Fruit fly (Drosophila melanogaster) whole organism, embryonic: ENCODE results near the gene Trim9.

Source experiments
- Bteb2 ChIP-seq: fragments of 200-800 bp; sonication (Bioruptor generic); optimal IDR thresholded peaks from 2 replicates; lab custom pipeline; 2016; ENCODE audit warnings: missing biosample characterization, missing genetic modification characterization
- C15 ChIP-seq: fragments of 200-800 bp; sonication (Bioruptor generic); IDR thresholded peaks from 3 replicates; pipeline ENCODE4 v1.3.6; 2022; ENCODE audit warnings: missing biosample characterization, missing genetic modification characterization
- CG10147 ChIP-seq: fragments of 200-800 bp; sonication (Bioruptor generic); optimal IDR thresholded peaks from 2 replicates; lab custom pipeline; 2019; ENCODE audit warnings: missing biosample characterization, mild to moderate bottlenecking, missing genetic modification characterization, moderate library complexity
- CG10274 ChIP-seq: fragments of 200-800 bp; sonication (Bioruptor generic); optimal IDR thresholded peaks from 3 replicates; lab custom pipeline; 2017; ENCODE audit warnings: missing biosample characterization, mild to moderate bottlenecking, missing genetic modification characterization
- CG12155 ChIP-seq: fragments of 200-800 bp; sonication (Bioruptor generic); optimal IDR thresholded peaks from 3 replicates; lab custom pipeline; 2016; ENCODE audit warnings: missing biosample characterization, missing genetic modification characterization
- CG12236 ChIP-seq: fragments of 200-800 bp; sonication (Bioruptor generic); optimal IDR thresholded peaks from 2 replicates; lab custom pipeline; 2016; ENCODE audit warnings: missing biosample characterization, missing genetic modification characterization
- CG13287 ChIP-seq: fragments of 200-800 bp; sonication (Bioruptor generic); IDR thresholded peaks from 2 replicates; pipeline ENCODE4 v1.3.6; 2022; ENCODE audit warnings: missing biosample characterization, missing genetic modification characterization; ENCODE audit not compliant: partially characterized antibody
- CG16815 ChIP-seq: fragments of 200-800 bp; sonication (Bioruptor generic); optimal IDR thresholded peaks from 3 replicates; lab custom pipeline; 2017; ENCODE audit warnings: missing biosample characterization, mild to moderate bottlenecking, missing genetic modification characterization
- CG17359 ChIP-seq: fragments of 200-800 bp; sonication (Bioruptor generic); optimal IDR thresholded peaks from 3 replicates; lab custom pipeline; 2018; ENCODE audit warnings: missing biosample characterization, mild to moderate bottlenecking, missing genetic modification characterization, moderate library complexity
- CG17802 ChIP-seq: fragments of 200-800 bp; sonication (Bioruptor generic); optimal IDR thresholded peaks from 2 replicates; lab custom pipeline; 2018; ENCODE audit warnings: missing biosample characterization, mild to moderate bottlenecking, missing genetic modification characterization, moderate library complexity
- CG17829 ChIP-seq: fragments of 200-800 bp; optimal IDR thresholded peaks from 2 replicates; lab custom pipeline; 2019; ENCODE audit warnings: missing biosample characterization, mild to moderate bottlenecking, missing genetic modification characterization, moderate library complexity
- CG18764 ChIP-seq: fragments of 200-800 bp; sonication (Bioruptor generic); optimal IDR thresholded peaks from 3 replicates; lab custom pipeline; 2016; ENCODE audit warnings: missing biosample characterization, missing genetic modification characterization
- CG2678 ChIP-seq: fragments of 200-800 bp; sonication (Bioruptor generic); optimal IDR thresholded peaks from 3 replicates; lab custom pipeline; 2019; ENCODE audit warnings: missing biosample characterization, mild to moderate bottlenecking, missing genetic modification characterization, moderate library complexity
- CG31365 ChIP-seq: fragments of 200-800 bp; sonication (Bioruptor generic); optimal IDR thresholded peaks from 2 replicates; lab custom pipeline; 2018; ENCODE audit warnings: missing biosample characterization, mild to moderate bottlenecking, missing genetic modification characterization
- CG31388 ChIP-seq: fragments of 200-800 bp; sonication (Bioruptor generic); optimal IDR thresholded peaks from 2 replicates; lab custom pipeline; 2016; ENCODE audit warnings: missing biosample characterization, missing genetic modification characterization
- CG33213 ChIP-seq: fragments of 200-800 bp; sonication (Bioruptor generic); optimal IDR thresholded peaks from 3 replicates; lab custom pipeline; 2016; ENCODE audit warnings: missing biosample characterization, missing genetic modification characterization
- CG43689 ChIP-seq: fragments of 200-800 bp; sonication (Bioruptor generic); IDR thresholded peaks from 2 replicates; pipeline ENCODE4 v1.3.6; 2022; ENCODE audit warnings: missing biosample characterization, missing genetic modification characterization
- CG6689 ChIP-seq: fragments of 200-800 bp; sonication (Bioruptor generic); IDR thresholded peaks from 2 replicates; pipeline ENCODE4 v1.3.6; 2022; ENCODE audit warnings: missing biosample characterization, missing genetic modification characterization
- CG8944 ChIP-seq: fragments of 200-800 bp; sonication (Bioruptor generic); optimal IDR thresholded peaks from 3 replicates; lab custom pipeline; 2016; ENCODE audit warnings: missing biosample characterization, missing genetic modification characterization
- CG9215 ChIP-seq: fragments of 200-800 bp; sonication (Bioruptor generic); IDR thresholded peaks from 2 replicates; pipeline ENCODE4 v1.3.6; 2022; ENCODE audit warnings: missing biosample characterization, missing genetic modification characterization
- CG9876 ChIP-seq: fragments of 200-800 bp; sonication (Bioruptor generic); optimal IDR thresholded peaks from 2 replicates; lab custom pipeline; 2016; ENCODE audit warnings: missing biosample characterization, missing genetic modification characterization
- Chrac-16 ChIP-seq: fragments of 200-800 bp; sonication (Bioruptor generic); optimal IDR thresholded peaks from 3 replicates; lab custom pipeline; 2016; ENCODE audit warnings: missing biosample characterization, missing genetic modification characterization
- Dip2 ChIP-seq: fragments of 200-800 bp; sonication (Bioruptor generic); IDR thresholded peaks from 2 replicates; pipeline ENCODE4 v1.3.6; 2022; ENCODE audit warnings: missing biosample characterization, missing genetic modification characterization
- Gug ChIP-seq: fragments of 200-800 bp; sonication (Bioruptor generic); IDR thresholded peaks from 4 replicates; pipeline ENCODE4 v1.3.6; 2022; ENCODE audit warnings: missing biosample characterization, missing genetic modification characterization
- HLH54F ChIP-seq: fragments of 200-800 bp; sonication (Bioruptor generic); optimal IDR thresholded peaks from 3 replicates; lab custom pipeline; 2016; ENCODE audit warnings: missing biosample characterization, missing genetic modification characterization
- Hmx ChIP-seq: fragments of 200-800 bp; sonication (Bioruptor generic); optimal IDR thresholded peaks from 2 replicates; lab custom pipeline; 2016; ENCODE audit warnings: missing biosample characterization, missing genetic modification characterization
- MESR4 ChIP-seq: fragments of 200-800 bp; sonication (Bioruptor generic); optimal IDR thresholded peaks from 2 replicates; lab custom pipeline; 2018; ENCODE audit warnings: missing biosample characterization, mild to moderate bottlenecking, missing genetic modification characterization, moderate library complexity
- Mad ChIP-seq: fragments of 200-800 bp; sonication (Bioruptor generic); optimal IDR thresholded peaks from 2 replicates; lab custom pipeline; 2016; ENCODE audit warnings: missing biosample characterization, missing genetic modification characterization
- NC2α ChIP-seq: fragments of 200-800 bp; sonication (Bioruptor generic); optimal IDR thresholded peaks from 2 replicates; lab custom pipeline; 2016; ENCODE audit warnings: missing biosample characterization, missing genetic modification characterization
- Oli ChIP-seq: fragments of 200-800 bp; sonication (Bioruptor generic); optimal IDR thresholded peaks from 2 replicates; lab custom pipeline; 2018; ENCODE audit warnings: missing biosample characterization, mild to moderate bottlenecking, missing genetic modification characterization, moderate library complexity
- Opbp ChIP-seq: fragments of 200-800 bp; sonication (Bioruptor generic); IDR thresholded peaks from 3 replicates; pipeline ENCODE4 v1.3.6; 2022; ENCODE audit warnings: missing biosample characterization, missing genetic modification characterization; ENCODE audit not compliant: partially characterized antibody
- Poxn ChIP-seq: fragments of 200-800 bp; sonication (Bioruptor generic); IDR thresholded peaks from 2 replicates; pipeline ENCODE4 v1.3.6; 2022; ENCODE audit warnings: missing biosample characterization, missing genetic modification characterization
- Rfx ChIP-seq: fragments of 200-800 bp; sonication (Bioruptor generic); IDR thresholded peaks from 2 replicates; pipeline ENCODE4 v1.3.6; 2022; ENCODE audit warnings: missing biosample characterization, missing genetic modification characterization
- Sox102F ChIP-seq: fragments of 200-800 bp; sonication (Bioruptor generic); optimal IDR thresholded peaks from 2 replicates; lab custom pipeline; 2018; ENCODE audit warnings: missing biosample characterization, mild to moderate bottlenecking, missing genetic modification characterization, moderate library complexity
- Usf ChIP-seq: fragments of 200-800 bp; sonication (Bioruptor generic); optimal IDR thresholded peaks from 2 replicates; lab custom pipeline; 2017; ENCODE audit warnings: missing genotype, missing biosample characterization, missing genetic modification characterization
- YL-1 ChIP-seq: fragments of 200-800 bp; sonication (Bioruptor generic); optimal IDR thresholded peaks from 3 replicates; lab custom pipeline; 2017; ENCODE audit warnings: missing biosample characterization, mild to moderate bottlenecking, missing genetic modification characterization
- dysf ChIP-seq: fragments of 200-800 bp; sonication (Bioruptor generic); IDR thresholded peaks from 3 replicates; pipeline ENCODE4 v1.3.6; 2022; ENCODE audit warnings: missing biosample characterization, missing genetic modification characterization
- fd96Cb ChIP-seq: fragments of 200-800 bp; sonication (Bioruptor generic); optimal IDR thresholded peaks from 2 replicates; lab custom pipeline; 2018; ENCODE audit warnings: missing biosample characterization, mild to moderate bottlenecking, missing genetic modification characterization, moderate library complexity
- gro ChIP-seq: fragments of 200-800 bp; sonication (Bioruptor generic); optimal IDR thresholded peaks from 2 replicates; lab custom pipeline; 2016; ENCODE audit warnings: missing biosample characterization, missing genetic modification characterization
- insv ChIP-seq, 2 experiments: fragments of 200-800 bp; sonication (Bioruptor generic); optimal IDR thresholded peaks; 3 replicates each; lab custom pipeline; 2016 to 2018; ENCODE audit warnings: missing biosample characterization in 2 of 2, missing genetic modification characterization in 2 of 2
- ken ChIP-seq: fragments of 200-800 bp; sonication (Bioruptor generic); IDR thresholded peaks from 3 replicates; pipeline ENCODE4 v1.3.6; 2022; ENCODE audit warnings: missing biosample characterization, missing genetic modification characterization
- lov ChIP-seq, 2 experiments: fragments of 200-800 bp in 1 of 2; fragments of >200 bp in 1 of 2; sonication (Bioruptor generic) in 1 of 2; IDR thresholded peaks in 1 of 2; optimal IDR thresholded peaks in 1 of 2; 2 replicates in 1 of 2; 3 replicates in 1 of 2; pipeline versions ENCODE4 v1.3.6 to Lab custom; 2017 to 2022; ENCODE audit warnings: missing biosample characterization in 1 of 2, missing genetic modification characterization in 1 of 2
- mam ChIP-seq: fragments of 200-800 bp; sonication (Bioruptor generic); optimal IDR thresholded peaks from 3 replicates; lab custom pipeline; 2016; ENCODE audit warnings: missing biosample characterization, missing genetic modification characterization
- pfk ChIP-seq: fragments of 200-800 bp; sonication (Bioruptor generic); optimal IDR thresholded peaks from 2 replicates; lab custom pipeline; 2018; ENCODE audit warnings: missing biosample characterization, mild to moderate bottlenecking, missing genetic modification characterization, moderate library complexity
- pita ChIP-seq: fragments of 200-800 bp; sonication (Bioruptor generic); optimal IDR thresholded peaks from 2 replicates; lab custom pipeline; 2017; ENCODE audit warnings: missing biosample characterization, mild to moderate bottlenecking, missing genetic modification characterization
- prd ChIP-seq, 3 experiments: fragments of >200 bp in 2 of 3; fragments of 200-800 bp in 1 of 3; sonication (Bioruptor generic) in 1 of 3; optimal IDR thresholded peaks in 2 of 3; IDR thresholded peaks in 1 of 3; 2 replicates in 2 of 3; 3 replicates in 1 of 3; pipeline versions ENCODE4 v1.3.6 to Lab custom; 2017 to 2022; ENCODE audit warnings: missing biosample characterization in 1 of 3, missing genetic modification characterization in 1 of 3
- pzg ChIP-seq: fragments of 200-800 bp; sonication (Bioruptor generic); optimal IDR thresholded peaks from 3 replicates; lab custom pipeline; 2018; ENCODE audit warnings: missing biosample characterization, mild to moderate bottlenecking, missing genetic modification characterization, moderate library complexity
- ro ChIP-seq: fragments of 200-800 bp; sonication (Bioruptor generic); IDR thresholded peaks from 2 replicates; pipeline ENCODE4 v1.3.6; 2022; ENCODE audit warnings: missing biosample characterization, missing genetic modification characterization
- slbo ChIP-seq: fragments of 200-800 bp; sonication (Bioruptor generic); IDR thresholded peaks from 2 replicates; pipeline ENCODE4 v1.3.6; 2022; ENCODE audit warnings: missing biosample characterization, missing genetic modification characterization
- stwl ChIP-seq: fragments of 200-800 bp; sonication (Bioruptor generic); optimal IDR thresholded peaks from 3 replicates; lab custom pipeline; 2018; ENCODE audit warnings: missing biosample characterization, mild to moderate bottlenecking, missing genetic modification characterization, moderate library complexity

Gene Trim9

DNA sequence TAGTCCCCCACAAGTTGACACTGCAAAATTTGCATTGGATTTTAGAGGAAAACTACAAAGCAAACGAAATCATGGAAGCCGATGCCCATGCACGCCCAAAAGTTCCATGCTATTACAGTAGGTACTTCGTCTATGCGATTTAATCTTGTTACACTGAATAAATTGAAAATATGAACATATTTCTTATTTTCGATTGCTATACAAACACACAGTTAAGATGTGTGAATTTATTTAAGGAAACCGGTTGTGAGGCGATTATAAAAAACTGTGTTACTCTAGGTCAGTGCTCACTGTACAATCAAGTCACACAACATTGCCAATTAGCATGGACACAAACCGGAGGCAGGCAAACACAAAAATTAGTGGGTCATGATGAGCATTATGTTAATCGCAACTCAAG, 120.9 kb downstream of the Trim9 start (continued):
- TF ChIP-seq YL-1 (no peak), slbo (GFP tag; lab: Robert Waterston, UW) (peak; percentile 90), Opbp (GFP tag; lab: Robert Waterston, UW) (no peak), CG18764 (peak; percentile 46), C15 (0 out of 3 replicates have a peak, but pooled peaks have one; percentile 56), CG13287 (GFP tag; lab: Robert Waterston, UW) (no peak), fd96Cb (peak; percentile 69), CG10147 (GFP tag; lab: Kevin White, UChicago) (peak; percentile 23), CG16815 (GFP tag; lab: Kevin White, UChicago) (peak; percentile 58), CG10274 (GFP tag; lab: Kevin White, UChicago) (peak; percentile 17), Usf (GFP tag; lab: Kevin White, UChicago) (peak; percentile 16), CG31388 (GFP tag; lab: Kevin White, UChicago) (peak; percentile 6), Bteb2 (peak; percentile 72), CG12155 (peak; percentile 56), Hmx (GFP tag; lab: Kevin White, UChicago) (peak; percentile 53), CG6689 (peak; percentile 85), CG9876 (GFP tag; lab: Kevin White, UChicago) (peak; percentile 55), gro (GFP tag; lab: Kevin White, UChicago) (peak; percentile 75), prd (optimal IDR thresholded peaks at IDR 0.05; lab: Kevin White, UChicago) (no peak), prd (GFP tag; IDR thresholded peaks at IDR 0.05; lab: Robert Waterston, UW) (peak; percentile 92), CG12236 (GFP tag; lab: Kevin White, UChicago) (peak; percentile 57), ken (GFP tag; lab: Robert Waterston, UW) (peak; percentile 77; the same call in 2 of the 3 replicates), mam (GFP tag; lab: Kevin White, UChicago) (peak; percentile 79), Chrac-16 (GFP tag; lab: Kevin White, UChicago) (peak; percentile 83), Gug (GFP tag; lab: Robert Waterston, UW) (peak; percentile 82), Poxn (0 out of 2 replicates have a peak, but pooled peaks have one; percentile 22), Sox102F (GFP tag; lab: Kevin White, UChicago) (peak; percentile 89), Oli (peak; percentile 84), HLH54F (peak; percentile 70), CG2678 (tag; lab: Kevin White, UChicago) (peak; percentile 82), CG43689 (GFP tag; lab: Robert Waterston, UW) (peak; percentile 85), lov (optimal IDR thresholded peaks at IDR 0.05; lab: Kevin White, UChicago) (no peak), lov (GFP tag; IDR thresholded peaks at IDR 0.05; lab: Robert Waterston, UW) (0 out of 3 replicates have a peak, but pooled peaks have one; percentile 50), NC2α (GFP tag; lab: Kevin White, UChicago) (peak; percentile 42), CG17829 (no peak), pita (GFP tag; lab: Kevin White, UChicago) (no peak), pfk (GFP tag; lab: Kevin White, UChicago) (no peak), CG8944 (GFP tag; lab: Kevin White, UChicago) (peak; percentile 80), Dip2 (GFP tag; lab: Robert Waterston, UW) (peak; percentile 31; the same call in 1 of the 2 replicates), CG17802 (tag; lab: Kevin White, UChicago) (peak; percentile 43), pzg (no peak), Mad (peak; percentile 46), Rfx (GFP tag; lab: Robert Waterston, UW) (peak; percentile 87), CG31365 (tag; lab: Kevin White, UChicago) (no peak), MESR4 (no peak), CG33213 (GFP tag; lab: Kevin White, UChicago) (peak; percentile 36), insv (GFP tag; optimal IDR thresholded peaks at IDR 0.05; lab: Kevin White, UChicago) (no peak), stwl (tag; lab: Kevin White, UChicago) (peak; percentile 4), CG9215 (peak; percentile 70), dysf (GFP tag; lab: Robert Waterston, UW) (peak; percentile 92), CG17359 (tag; lab: Kevin White, UChicago) (peak; percentile 82), ro (GFP tag; lab: Robert Waterston, UW) (peak; percentile 75)
